Fruit fly (Drosophila melanogaster) whole organism, prepupa: ENCODE results near the gene CG43759.

Experiments
- CG10669 ChIP-seq: fragments of 200-800 bp; sonication (Bioruptor generic); optimal IDR thresholded peaks from 3 replicates; lab custom pipeline; 2018; ENCODE audit warnings: missing biosample characterization, mild to moderate bottlenecking, missing genetic modification characterization, moderate library complexity
- CG11902 ChIP-seq: fragments of 200-800 bp; sonication (Bioruptor generic); optimal IDR thresholded peaks from 3 replicates; lab custom pipeline; 2016; ENCODE audit warnings: missing biosample characterization, missing genetic modification characterization
- CG15336 ChIP-seq: fragments of 200-800 bp; sonication (Bioruptor generic); IDR thresholded peaks from 2 replicates; pipeline ENCODE4 v1.3.6; 2022; ENCODE audit warnings: missing biosample characterization, missing genetic modification characterization
- CG16779 ChIP-seq: fragments of 200-800 bp; sonication (Bioruptor generic); optimal IDR thresholded peaks from 3 replicates; lab custom pipeline; 2017; ENCODE audit warnings: missing biosample characterization, mild to moderate bottlenecking, missing genetic modification characterization
- CG3032 ChIP-seq: fragments of 200-800 bp; optimal IDR thresholded peaks from 2 replicates; lab custom pipeline; 2019; ENCODE audit warnings: missing biosample characterization, mild to moderate bottlenecking, missing genetic modification characterization, moderate library complexity
- CG31627 ChIP-seq: fragments of 200-800 bp; sonication (Bioruptor generic); optimal IDR thresholded peaks from 3 replicates; lab custom pipeline; 2016; ENCODE audit warnings: missing biosample characterization, missing genetic modification characterization
- CG32006 ChIP-seq: fragments of 200-800 bp; sonication (Bioruptor generic); optimal IDR thresholded peaks from 3 replicates; lab custom pipeline; 2017; ENCODE audit warnings: missing biosample characterization, mild to moderate bottlenecking, missing genetic modification characterization
- CG34406 ChIP-seq: fragments of 200-800 bp; sonication (Bioruptor generic); optimal IDR thresholded peaks from 3 replicates; lab custom pipeline; 2016; ENCODE audit warnings: missing biosample characterization, missing genetic modification characterization
- CG6808 ChIP-seq: fragments of 200-800 bp; sonication (Bioruptor generic); optimal IDR thresholded peaks from 3 replicates; lab custom pipeline; 2017; ENCODE audit warnings: missing biosample characterization, missing genetic modification characterization, mild to moderate bottlenecking, moderate library complexity, missing genetic modification reagents
- CG6854 ChIP-seq: fragments of 200-800 bp; sonication (Bioruptor generic); optimal IDR thresholded peaks from 2 replicates; lab custom pipeline; 2017; ENCODE audit warnings: missing biosample characterization, mild to moderate bottlenecking, missing genetic modification characterization
- CG8119 ChIP-seq: fragments of 200-800 bp; sonication (Bioruptor generic); IDR thresholded peaks from 3 replicates; pipeline ENCODE4 v1.3.6; 2022; ENCODE audit warnings: missing biosample characterization, missing genetic modification characterization
- CG8632 ChIP-seq: fragments of 200-800 bp; sonication (Bioruptor generic); optimal IDR thresholded peaks from 3 replicates; lab custom pipeline; 2016; ENCODE audit warnings: missing biosample characterization, missing genetic modification characterization
- CG9139 ChIP-seq: fragments of 200-800 bp; sonication (Bioruptor generic); optimal IDR thresholded peaks from 3 replicates; lab custom pipeline; 2017; ENCODE audit warnings: missing biosample characterization, mild to moderate bottlenecking, missing genetic modification characterization
- Eip75B ChIP-seq: fragments of 200-800 bp; sonication (Bioruptor generic); optimal IDR thresholded peaks from 3 replicates; lab custom pipeline; 2016; ENCODE audit warnings: missing biosample characterization, missing genetic modification characterization
- Eip78C ChIP-seq: fragments of 200-800 bp; sonication (Bioruptor generic); peaks from one replicate; lab custom pipeline; 2016; ENCODE audit warnings: missing biosample characterization, missing genetic modification characterization
- Eip93F ChIP-seq: fragments of 200-800 bp; sonication (Bioruptor generic); optimal IDR thresholded peaks from 2 replicates; lab custom pipeline; 2016; ENCODE audit warnings: missing biosample characterization, mild to moderate bottlenecking, missing genetic modification characterization
- Hr4 ChIP-seq: fragments of 200-800 bp; sonication (Bioruptor generic); optimal IDR thresholded peaks from 3 replicates; lab custom pipeline; 2016; ENCODE audit warnings: missing biosample characterization, missing genetic modification characterization
- Lpt ChIP-seq: fragments of 200-800 bp; sonication (Bioruptor generic); optimal IDR thresholded peaks from 3 replicates; lab custom pipeline; 2016; ENCODE audit warnings: missing biosample characterization, missing genetic modification characterization
- Sox102F ChIP-seq: fragments of 200-800 bp; sonication (Bioruptor generic); optimal IDR thresholded peaks from 2 replicates; lab custom pipeline; 2016; ENCODE audit warnings: missing biosample characterization, mild to moderate bottlenecking, missing genetic modification characterization
- Sox15 ChIP-seq: fragments of 200-800 bp; sonication (Bioruptor generic); optimal IDR thresholded peaks from 3 replicates; lab custom pipeline; 2016; ENCODE audit warnings: missing biosample characterization, missing genetic modification characterization
- achi ChIP-seq: fragments of 200-800 bp; sonication (Bioruptor generic); optimal IDR thresholded peaks from 3 replicates; lab custom pipeline; 2016; ENCODE audit warnings: missing biosample characterization, missing genetic modification characterization
- dac ChIP-seq: fragments of 200-800 bp; sonication (Bioruptor generic); optimal IDR thresholded peaks from 2 replicates; lab custom pipeline; 2017; ENCODE audit warnings: missing biosample characterization, mild to moderate bottlenecking, missing genetic modification characterization
- dsx ChIP-seq: fragments of 200-800 bp; optimal IDR thresholded peaks from 3 replicates; lab custom pipeline; 2019; ENCODE audit warnings: missing biosample characterization, mild to moderate bottlenecking, missing genetic modification characterization, moderate library complexity; ENCODE audit not compliant: poor library complexity, severe bottlenecking
- fkh ChIP-seq: fragments of 200-800 bp; sonication (Bioruptor generic); optimal IDR thresholded peaks from 3 replicates; lab custom pipeline; 2017; ENCODE audit warnings: missing biosample characterization, mild to moderate bottlenecking, missing genetic modification characterization, moderate library complexity
- lz ChIP-seq: fragments of 200-800 bp; sonication (Bioruptor generic); optimal IDR thresholded peaks from 3 replicates; lab custom pipeline; 2016; ENCODE audit warnings: missing biosample characterization, missing genetic modification characterization
- svp ChIP-seq: fragments of 200-800 bp; sonication (Bioruptor generic); peaks from one replicate; lab custom pipeline; 2016; ENCODE audit warnings: missing biosample characterization, missing genetic modification characterization
- topi ChIP-seq: fragments of 200-800 bp; sonication (Bioruptor generic); optimal IDR thresholded peaks from 3 replicates; lab custom pipeline; 2016; ENCODE audit warnings: missing biosample characterization, missing genetic modification characterization
- vri ChIP-seq: fragments of 200-800 bp; sonication (Bioruptor generic); optimal IDR thresholded peaks from 3 replicates; lab custom pipeline; 2016; ENCODE audit warnings: missing biosample characterization, mild to moderate bottlenecking, missing genetic modification characterization

CG43759 gene

DNA sequence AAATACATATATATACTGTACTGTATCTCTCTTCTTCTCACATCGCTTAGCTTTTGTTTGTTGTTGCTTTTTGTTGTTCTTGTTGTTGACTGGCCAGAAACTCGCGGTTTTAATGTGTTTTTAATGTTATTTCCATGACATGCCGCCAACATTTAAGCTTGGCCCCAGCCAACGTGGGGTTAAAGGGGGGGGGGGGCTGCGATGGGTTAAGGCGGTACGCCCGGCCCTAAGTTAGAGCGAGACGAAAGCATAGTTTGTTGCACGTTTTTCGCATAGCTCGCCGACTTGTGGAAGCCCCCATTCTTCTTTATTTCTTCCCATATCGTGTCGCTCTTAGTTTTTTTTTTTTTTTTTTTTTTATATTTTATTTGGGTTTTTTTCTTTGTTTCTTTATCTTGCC, 26.5 kb downstream of the CG43759 start:
- TF ChIP-seq dsx (GFP tag; lab: Kevin White, UChicago) (peak; percentile 79), Sox15 (GFP tag; lab: Kevin White, UChicago) (no peak), Eip78C (peak; percentile 16)

DNA sequence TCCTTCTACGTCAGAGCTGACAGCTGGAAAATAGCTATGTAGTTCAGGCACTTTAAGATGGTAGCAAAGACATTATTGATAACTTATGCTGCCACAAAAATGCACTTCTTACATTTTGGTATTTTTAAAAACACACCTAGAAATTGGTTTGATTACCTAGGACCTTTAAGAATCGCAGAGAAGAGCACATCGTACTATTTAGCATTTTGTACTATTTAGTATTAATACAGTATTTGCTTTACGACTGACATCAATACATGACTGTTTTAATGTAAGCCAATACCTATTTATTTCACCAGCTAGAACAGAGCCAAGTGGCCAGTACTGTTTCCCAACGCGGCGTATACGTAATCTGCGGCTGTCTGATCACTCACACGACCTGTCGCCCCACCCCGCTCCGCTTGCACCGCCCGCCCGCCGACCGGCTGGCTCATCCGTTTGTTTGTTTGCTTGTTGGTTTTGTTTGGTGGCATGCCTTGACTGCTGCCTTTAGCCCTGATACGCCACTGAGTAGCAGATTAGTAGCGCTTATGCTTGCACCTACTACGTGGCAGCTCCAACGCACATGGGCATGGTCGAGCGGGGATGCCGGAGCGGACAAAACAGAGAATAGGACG, 42.9 kb downstream of the CG43759 start:
- TF ChIP-seq achi (GFP tag; lab: Kevin White, UChicago) (no peak), topi (no peak), Sox102F (GFP tag; lab: Kevin White, UChicago) (no peak), svp (GFP tag; lab: Kevin White, UChicago) (peak; percentile 49), Eip75B (GFP tag; lab: Kevin White, UChicago) (no peak), Eip78C (peak; percentile 82)

DNA sequence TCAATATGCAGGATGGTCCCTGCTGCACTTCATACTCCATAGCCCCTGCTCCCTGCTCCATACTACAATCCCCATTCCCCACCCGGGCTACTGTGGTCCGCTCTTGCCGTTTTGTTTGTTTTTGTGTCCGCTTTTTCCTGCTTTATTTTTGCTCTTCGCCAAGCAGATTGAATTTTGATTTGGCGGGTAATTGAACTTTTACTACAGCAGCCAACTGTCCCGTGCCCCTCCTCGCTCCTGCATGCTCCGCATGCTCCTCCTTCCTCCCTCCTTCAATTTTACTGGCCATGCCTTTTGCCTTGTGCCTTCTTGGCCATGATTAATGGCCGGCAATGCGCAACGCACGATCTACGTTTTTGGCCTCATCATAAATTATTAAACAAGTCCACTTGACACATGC, 44.5 kb downstream of the CG43759 start:
- TF ChIP-seq svp (GFP tag; lab: Kevin White, UChicago) (peak; percentile 59), CG6808 (GFP tag; lab: Kevin White, UChicago) (no peak), Eip78C (peak; percentile 62)

DNA sequence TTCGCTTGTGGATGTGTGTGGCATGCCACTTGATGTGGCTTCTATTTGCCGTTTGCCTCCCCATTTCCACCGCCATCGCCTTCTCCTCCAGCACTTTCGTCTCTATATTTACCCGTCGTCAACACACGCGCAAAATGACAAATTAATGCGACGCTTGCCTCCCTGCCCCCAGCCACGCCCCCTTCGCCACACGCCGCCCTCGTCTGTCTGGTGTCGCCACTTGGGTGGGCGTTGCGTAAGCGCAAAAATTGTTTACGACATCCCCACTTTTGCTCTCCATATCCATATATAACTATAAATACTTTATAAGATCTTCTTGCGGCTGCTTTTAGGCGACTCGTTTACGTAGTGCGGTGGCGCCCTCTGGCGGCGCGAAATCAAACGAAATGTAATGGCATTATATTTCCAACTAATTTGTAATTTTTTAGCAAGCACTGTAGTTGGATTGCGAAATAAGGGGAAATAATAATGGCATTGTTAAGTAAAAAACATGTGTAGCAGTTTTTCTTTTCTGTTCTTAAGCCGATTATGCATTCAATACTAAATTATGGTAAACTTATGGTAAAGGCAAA, 50.2 kb downstream of the CG43759 start:
- peak; percentile 6 for TF ChIP-seq svp (GFP tag; lab: Kevin White, UChicago)
- TF ChIP-seq Lpt, result peak; percentile 6
- TF ChIP-seq topi, result no peak

DNA sequence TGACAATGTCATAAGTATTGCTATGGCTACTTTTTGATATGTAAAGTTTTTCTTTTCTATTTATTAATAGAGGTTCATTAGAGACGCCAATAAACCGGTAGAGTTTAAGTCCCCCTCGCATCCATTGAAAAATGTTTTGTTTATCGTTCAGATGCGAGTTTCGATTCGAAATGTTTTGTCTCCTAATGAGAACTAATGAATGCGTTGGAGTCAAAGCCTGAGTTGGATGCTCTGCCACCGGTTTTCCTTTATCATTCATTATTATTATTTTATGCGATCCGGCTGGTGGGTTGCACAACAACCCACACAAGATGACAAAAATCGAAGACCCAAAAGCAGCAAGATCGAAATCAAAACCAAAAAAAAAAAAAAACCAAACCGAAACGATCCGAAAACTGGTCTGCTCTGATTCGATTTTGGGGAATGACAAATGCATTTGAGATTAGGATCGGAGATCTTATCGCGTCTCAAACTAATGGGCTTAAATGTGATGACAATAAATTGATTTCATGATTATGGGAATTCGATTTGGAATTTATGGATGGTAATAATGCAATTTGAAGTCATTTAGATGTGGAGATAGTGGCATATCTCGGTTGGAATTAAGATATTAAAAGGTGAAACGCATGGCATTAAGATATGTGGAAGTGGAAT, 55.2 kb downstream of the CG43759 start:
- TF ChIP-seq vri (GFP tag; lab: Kevin White, UChicago) (no peak), CG34406 (no peak), CG31627 (no peak), CG8632 (GFP tag; lab: Kevin White, UChicago) (no peak), svp (GFP tag; lab: Kevin White, UChicago) (no peak), CG16779 (tag; lab: Kevin White, UChicago) (no peak)

DNA sequence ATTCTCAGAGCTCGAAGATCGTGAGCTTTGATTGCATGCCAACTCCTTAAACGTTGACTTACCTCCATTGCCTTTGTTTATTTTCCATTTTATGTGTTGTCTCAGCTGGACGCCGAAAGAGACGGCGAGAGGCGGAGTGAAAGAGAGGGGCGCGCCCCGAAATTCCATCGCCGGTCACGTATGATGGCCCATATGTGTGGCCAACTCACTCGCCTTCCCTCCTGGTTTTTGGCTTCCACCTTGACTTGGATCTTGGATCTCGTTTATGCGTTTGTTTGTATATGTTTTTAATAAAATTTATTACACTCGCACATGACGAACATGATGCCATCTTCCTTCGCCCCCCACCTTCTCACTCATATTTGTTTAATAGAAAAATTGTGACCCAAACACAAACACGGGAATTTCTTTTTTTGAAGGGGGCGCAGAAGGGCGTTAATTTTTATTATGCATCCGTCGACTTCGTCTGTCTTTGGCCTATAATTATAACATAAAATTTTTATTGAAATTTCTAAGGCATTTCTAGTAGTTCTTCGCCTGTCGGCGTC, 61.2 kb downstream of the CG43759 start:
- no peak for TF ChIP-seq CG11902
- TF ChIP-seq fkh, result peak; percentile 30
- no peak for TF ChIP-seq CG10669

DNA sequence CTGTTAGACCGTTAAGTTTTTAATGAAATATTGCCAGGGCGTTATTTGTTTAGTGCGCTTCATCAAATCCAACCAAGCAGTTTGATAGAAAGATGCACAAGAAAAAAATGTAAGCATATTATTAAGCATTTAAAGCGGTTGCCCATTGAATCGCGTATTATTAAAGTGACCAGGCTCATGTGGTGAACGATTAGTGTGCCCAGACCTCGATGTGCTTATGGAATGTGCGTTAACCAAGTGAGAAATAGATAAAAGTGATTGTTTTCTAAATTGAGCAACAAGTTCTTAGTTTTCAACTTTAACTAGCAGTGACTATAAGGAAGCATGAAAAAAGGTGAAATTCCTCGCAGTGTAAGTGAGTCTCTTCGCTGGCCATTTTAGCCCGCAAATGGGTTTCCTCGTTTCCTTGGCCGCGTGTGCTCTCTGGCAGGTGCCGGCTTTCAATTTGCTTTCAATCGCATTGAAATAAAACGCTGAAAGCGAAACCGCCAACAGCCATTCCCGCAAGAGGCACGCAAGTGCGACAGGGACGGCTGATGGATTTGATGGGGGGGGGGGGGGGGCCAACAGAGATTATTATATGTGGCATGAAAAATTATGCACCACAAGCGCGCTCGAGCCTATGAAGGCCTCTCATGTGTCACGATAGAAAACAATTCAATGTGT, 62.9 kb downstream of the CG43759 start:
- TF ChIP-seq lz (GFP tag; lab: Kevin White, UChicago) (no peak), Eip93F (GFP tag; lab: Kevin White, UChicago) (no peak), Eip78C (no peak), CG6808 (GFP tag; lab: Kevin White, UChicago) (no peak), CG8632 (GFP tag; lab: Kevin White, UChicago) (no peak), CG9139 (no peak), CG15336 (GFP tag; lab: Robert Waterston, UW) (no peak), CG8119 (GFP tag; lab: Robert Waterston, UW) (0 out of 3 replicates have a peak, but pooled peaks have one; percentile 24), CG6854 (no peak), CG32006 (GFP tag; lab: Kevin White, UChicago) (peak; percentile 17), dac (no peak), CG3032 (tag; lab: Kevin White, UChicago) (no peak), vri (GFP tag; lab: Kevin White, UChicago) (no peak), Hr4 (GFP tag; lab: Kevin White, UChicago) (peak; percentile 19), CG11902 (no peak)
- TF ChIP-seq, all 60 proteins: peak for 3
